Fruit fly (Drosophila melanogaster) Kc167 (cell line): ENCODE results near the gene CG5886.

Experiments used
- Myc ChIP-seq: fragments of >200 bp; optimal IDR thresholded peaks from 2 replicates; lab custom pipeline; 2017; ENCODE audit warnings: missing external identifiers
- Sin3A ChIP-seq: fragments of >200 bp; optimal IDR thresholded peaks from 2 replicates; lab custom pipeline; 2018; ENCODE audit warnings: missing external identifiers
- h ChIP-seq: fragments of >200 bp; optimal IDR thresholded peaks from 3 replicates; lab custom pipeline; 2018; ENCODE audit warnings: missing external identifiers
- insv ChIP-seq: fragments of >200 bp; optimal IDR thresholded peaks from 3 replicates; lab custom pipeline; 2018; ENCODE audit warnings: missing external identifiers
- psq ChIP-seq: fragments of >200 bp; optimal IDR thresholded peaks from 2 replicates; lab custom pipeline; 2017; ENCODE audit warnings: missing external identifiers
- ttk ChIP-seq: sonication (Bioruptor generic); optimal IDR thresholded peaks from 2 replicates; lab custom pipeline; 2017; ENCODE audit warnings: missing external identifiers

Gene CG5886

DNA sequence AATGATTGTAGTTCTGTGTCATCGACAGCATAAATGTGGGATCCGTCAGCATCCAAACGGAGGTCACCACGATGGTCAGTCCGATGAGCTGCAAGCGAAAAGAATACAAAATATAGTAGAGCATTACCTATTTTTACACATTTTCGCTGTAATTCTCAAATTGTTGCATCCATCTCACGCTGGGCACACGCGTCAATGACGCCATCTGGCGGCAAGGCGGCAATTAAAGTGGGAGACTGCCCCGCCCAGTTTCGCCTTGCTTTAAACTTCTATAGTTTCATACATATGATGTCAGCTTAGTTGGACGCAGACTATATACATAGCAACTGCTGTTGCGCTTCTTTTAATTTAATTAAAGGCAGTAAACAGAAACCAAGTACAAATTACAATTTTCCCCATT, 25.2 kb downstream of the CG5886 start:
- TF ChIP-seq Sin3A (lab: Kevin White, UChicago), result no peak
- no peak for TF ChIP-seq ttk (lab: Kevin White, UChicago)
- TF ChIP-seq Myc (lab: Kevin White, UChicago), result no peak
- no peak for TF ChIP-seq psq (lab: Kevin White, UChicago)
- no peak for TF ChIP-seq h (lab: Kevin White, UChicago)
- TF ChIP-seq insv (lab: Kevin White, UChicago), result no peak

dm6 chr3R:25877064-25877463, 25.6 kb downstream of the CG5886 start:
- no peak for TF ChIP-seq Myc (lab: Kevin White, UChicago)

dm6 chr3R:25879324-25879766, 27.9 kb downstream of the CG5886 start:
- TF ChIP-seq psq (lab: Kevin White, UChicago) (no peak), Sin3A (lab: Kevin White, UChicago) (no peak), h (lab: Kevin White, UChicago) (no peak), insv (lab: Kevin White, UChicago) (no peak)

- no peak for TF ChIP-seq ttk (lab: Kevin White, UChicago)
- TF ChIP-seq Sin3A (lab: Kevin White, UChicago), result no peak
Observed at dm6 chr3R:25880198-25880970, 29.0 kb downstream of the CG5886 start.

- no peak for TF ChIP-seq psq (lab: Kevin White, UChicago)
- TF ChIP-seq h (lab: Kevin White, UChicago), result no peak
- no peak for TF ChIP-seq Myc (lab: Kevin White, UChicago)
- no peak for TF ChIP-seq ttk (lab: Kevin White, UChicago)
- no peak for TF ChIP-seq Sin3A (lab: Kevin White, UChicago)
- no peak for TF ChIP-seq insv (lab: Kevin White, UChicago)
Observed at dm6 chr3R:25880971-25881809, 29.8 kb downstream of the CG5886 start, which contains the start of gene Tsp96F. Gene Tsp96F, minus strand, starts transcription at chr3R:25881427.

DNA sequence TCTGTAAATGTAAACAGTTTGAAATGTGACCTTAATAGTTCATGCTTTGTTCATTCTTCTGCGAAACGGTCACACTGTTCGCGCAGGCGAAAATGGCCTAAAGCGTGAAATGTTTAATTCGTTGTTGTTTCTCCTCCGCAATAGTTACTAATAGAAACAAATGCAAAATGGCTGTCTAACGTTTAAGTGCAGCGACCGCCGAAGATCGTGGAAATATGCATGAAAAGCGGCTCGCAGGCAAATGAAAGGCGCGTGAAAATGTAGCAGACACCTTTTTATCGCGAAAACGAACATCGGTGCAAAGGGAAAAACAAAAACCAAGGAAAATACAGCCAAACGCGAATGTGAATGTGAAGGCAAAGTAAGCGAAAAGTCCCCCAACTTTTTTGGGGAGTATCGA, 30.5 kb downstream of the CG5886 start, which contains the start of gene SppL:
TSS of gene SppL (plus strand) at position 70 of the 400 bp plus-strand sequence.
- no peak for TF ChIP-seq psq (lab: Kevin White, UChicago)
- no peak for TF ChIP-seq Myc (lab: Kevin White, UChicago)
- TF ChIP-seq ttk (lab: Kevin White, UChicago), result no peak
- no peak for TF ChIP-seq Sin3A (lab: Kevin White, UChicago)
- TF ChIP-seq insv (lab: Kevin White, UChicago), result no peak

dm6 chr3R:25882606-25883266, 31.3 kb downstream of the CG5886 start:
- TF ChIP-seq insv (lab: Kevin White, UChicago) (no peak), Sin3A (lab: Kevin White, UChicago) (no peak), h (lab: Kevin White, UChicago) (no peak)

DNA sequence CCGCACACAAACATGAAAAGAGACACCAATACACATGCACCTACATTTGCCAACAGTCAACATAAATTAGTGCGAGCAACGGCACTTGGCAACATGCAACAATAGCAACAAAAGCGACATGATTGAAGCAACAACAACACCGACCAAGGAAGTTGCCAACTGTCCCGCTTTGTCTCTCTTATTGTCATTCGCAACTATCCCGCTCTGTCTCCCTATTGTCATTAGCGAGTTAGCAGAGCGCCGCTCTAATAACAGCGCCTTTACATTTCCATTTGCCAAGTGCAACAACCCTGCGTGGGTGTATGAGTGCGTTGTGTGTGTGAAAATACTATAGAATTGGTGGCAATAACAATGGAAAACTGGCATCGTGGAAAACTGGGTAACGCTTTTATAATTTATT, 32.4 kb downstream of the CG5886 start:
- TF ChIP-seq Sin3A (lab: Kevin White, UChicago) (no peak), insv (lab: Kevin White, UChicago) (no peak), Myc (lab: Kevin White, UChicago) (no peak), h (lab: Kevin White, UChicago) (no peak), ttk (lab: Kevin White, UChicago) (no peak), psq (lab: Kevin White, UChicago) (no peak)

DNA sequence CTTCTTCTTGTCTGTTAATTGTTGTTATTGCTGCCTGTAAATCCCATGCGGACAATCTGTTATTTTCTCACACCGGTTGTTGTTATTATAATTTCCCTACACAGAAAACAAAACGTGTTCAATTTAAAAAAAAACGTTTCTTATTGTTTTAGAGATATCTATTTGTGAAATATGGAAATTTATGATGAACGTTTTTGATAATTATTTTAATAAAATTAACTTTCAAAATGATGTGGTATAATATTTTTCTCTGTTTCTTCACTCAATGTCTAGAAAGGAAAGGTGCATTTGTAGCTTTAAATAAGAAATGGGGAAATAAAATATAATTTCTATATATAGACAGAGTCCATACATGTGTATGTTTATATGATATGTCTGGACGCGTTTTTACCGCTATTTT, 32.9 kb downstream of the CG5886 start:
- TF ChIP-seq h (lab: Kevin White, UChicago) (no peak), Sin3A (lab: Kevin White, UChicago) (no peak), ttk (lab: Kevin White, UChicago) (no peak), psq (lab: Kevin White, UChicago) (no peak), Myc (lab: Kevin White, UChicago) (no peak), insv (lab: Kevin White, UChicago) (no peak)

DNA sequence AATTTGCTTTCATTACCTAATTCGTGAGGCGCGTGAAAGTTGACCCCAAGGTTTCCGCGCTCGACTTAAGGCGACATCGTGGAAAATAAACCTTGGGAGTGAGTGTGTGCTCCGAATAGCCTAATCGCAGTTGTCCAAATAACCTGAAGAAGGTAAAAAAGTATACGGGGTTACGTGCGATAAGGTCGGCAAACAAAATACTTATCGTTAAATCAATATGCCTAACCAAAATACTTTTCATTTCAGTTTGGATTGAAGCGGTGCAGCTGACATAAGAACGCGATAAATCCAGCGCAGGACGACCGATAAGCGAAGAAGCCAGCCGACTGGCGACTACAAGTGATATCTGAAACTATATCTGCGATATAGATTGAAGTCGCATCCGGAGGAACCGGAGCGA, 33.7 kb downstream of the CG5886 start:
- TF ChIP-seq ttk (lab: Kevin White, UChicago), result no peak
- TF ChIP-seq insv (lab: Kevin White, UChicago), result no peak
- TF ChIP-seq h (lab: Kevin White, UChicago), result no peak
- no peak for TF ChIP-seq Myc (lab: Kevin White, UChicago)
- TF ChIP-seq Sin3A (lab: Kevin White, UChicago), result no peak
- TF ChIP-seq psq (lab: Kevin White, UChicago), result no peak

dm6 chr3R:25888307-25889075, 37.1 kb downstream of the CG5886 start, which contains the start of gene Lnk:
Gene Lnk, plus strand, starts transcription at chr3R:25888542.
- TF ChIP-seq Myc (lab: Kevin White, UChicago), result no peak
- no peak for TF ChIP-seq insv (lab: Kevin White, UChicago)
- TF ChIP-seq h (lab: Kevin White, UChicago), result no peak
